Worm (Caenorhabditis elegans): ENCODE data around the gene Y38H6C.15.

DNA sequence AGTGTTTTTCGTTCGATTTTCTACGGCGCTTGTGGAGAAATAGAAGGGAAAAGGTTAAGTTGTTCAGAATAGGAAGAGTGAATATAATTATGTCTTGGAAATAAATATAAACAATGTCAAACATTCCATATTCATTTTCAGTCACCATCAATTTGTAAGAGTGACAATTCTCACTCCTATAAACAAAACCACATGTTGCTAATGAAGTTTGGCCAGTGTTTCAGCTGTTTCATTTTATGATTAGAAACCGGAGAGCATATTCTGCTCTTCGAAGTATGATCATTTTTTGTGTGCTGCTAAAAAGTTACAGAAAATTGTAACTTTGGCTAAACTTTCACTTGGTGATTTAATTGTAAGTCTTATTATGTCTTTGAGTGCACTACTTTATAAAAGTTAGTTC lies 19.0 kb upstream of the Y38H6C.15 start, which contains the start of gene Y38H6C.21:
- TF ChIP-seq tbx-2 (tag; optimal IDR thresholded peaks at IDR 0.05) (no peak), elt-2 (tag; optimal IDR thresholded peaks at IDR 0.05) (no peak), ama-1 (optimal IDR thresholded peaks at IDR 0.05) (no peak), sox-2 (GFP tag; IDR thresholded peaks at IDR 0.05) (no peak), elt-4 (tag; optimal IDR thresholded peaks at IDR 0.05) (no peak), ceh-6 (GFP tag; optimal IDR thresholded peaks at IDR 0.05) (no peak), pag-3 (tag; optimal IDR thresholded peaks at IDR 0.05; ENCODE audit: borderline replicate concordance) (no peak), pha-2 (tag; optimal IDR thresholded peaks at IDR 0.05) (no peak), unc-55 (GFP tag; optimal IDR thresholded peaks at IDR 0.05) (no peak)
